Fruit fly (Drosophila melanogaster) whole organism, embryonic: Measurements from ENCODE around the gene CG7582.
A peak's percentile ranks its signal among the peaks of the same experiment; 100 is the strongest.

Experiments used
- ATbp ChIP-seq: fragments of 200-800 bp; sonication (Bioruptor generic); optimal IDR thresholded peaks from 2 replicates; lab custom pipeline; 2017; ENCODE audit warnings: missing biosample characterization, mild to moderate bottlenecking, missing genetic modification characterization, missing genetic modification reagents
- Atf-2 ChIP-seq: fragments of 200-800 bp; sonication (Bioruptor generic); optimal IDR thresholded peaks from 2 replicates; lab custom pipeline; 2016; ENCODE audit warnings: missing biosample characterization, missing genetic modification characterization
- Bgb ChIP-seq: fragments of 200-800 bp; sonication (Bioruptor generic); IDR thresholded peaks from 2 replicates; pipeline ENCODE4 v1.3.6; 2022; ENCODE audit warnings: missing biosample characterization, missing genetic modification characterization; ENCODE audit not compliant: partially characterized antibody
- Blimp-1 ChIP-seq: fragments of 200-800 bp; sonication (Bioruptor generic); optimal IDR thresholded peaks from 3 replicates; lab custom pipeline; 2018; ENCODE audit warnings: missing biosample characterization, missing genetic modification characterization, mild to moderate bottlenecking, moderate library complexity, missing genetic modification reagents
- CG10979 ChIP-seq: fragments of 200-800 bp; sonication (Bioruptor generic); optimal IDR thresholded peaks from 2 replicates; lab custom pipeline; 2018; ENCODE audit warnings: missing biosample characterization, mild to moderate bottlenecking, missing genetic modification characterization, moderate library complexity
- CG11695 ChIP-seq: fragments of 200-800 bp; sonication (Bioruptor generic); IDR thresholded peaks from 3 replicates; pipeline ENCODE4 v1.3.6; 2022; ENCODE audit warnings: missing biosample characterization, missing genetic modification characterization
- CG12769 ChIP-seq: fragments of 200-800 bp; sonication (Bioruptor generic); optimal IDR thresholded peaks from 2 replicates; lab custom pipeline; 2019; ENCODE audit warnings: missing biosample characterization, mild to moderate bottlenecking, missing genetic modification characterization, moderate library complexity
- CG14710 ChIP-seq: fragments of 200-800 bp; sonication (Bioruptor generic); optimal IDR thresholded peaks from 3 replicates; lab custom pipeline; 2019; ENCODE audit warnings: missing biosample characterization, mild to moderate bottlenecking, missing genetic modification characterization, moderate library complexity
- CG16813 ChIP-seq: fragments of 200-800 bp; sonication (Bioruptor generic); IDR thresholded peaks from 3 replicates; pipeline ENCODE4 v1.3.6; 2022; ENCODE audit warnings: missing biosample characterization, missing genetic modification characterization; ENCODE audit not compliant: partially characterized antibody
- CG17361 ChIP-seq: fragments of 200-800 bp; sonication (Bioruptor generic); IDR thresholded peaks from 3 replicates; pipeline ENCODE4 v1.3.6; 2022; ENCODE audit warnings: missing biosample characterization, missing genetic modification characterization
- CG17829 ChIP-seq: fragments of 200-800 bp; optimal IDR thresholded peaks from 2 replicates; lab custom pipeline; 2019; ENCODE audit warnings: missing biosample characterization, mild to moderate bottlenecking, missing genetic modification characterization, moderate library complexity
- CG1792 ChIP-seq: fragments of 200-800 bp; sonication (Bioruptor generic); optimal IDR thresholded peaks from 2 replicates; lab custom pipeline; 2016; ENCODE audit warnings: missing biosample characterization, missing genetic modification characterization
- CG3281 ChIP-seq: fragments of 200-800 bp; sonication (Bioruptor generic); optimal IDR thresholded peaks from 3 replicates; lab custom pipeline; 2017; ENCODE audit warnings: missing biosample characterization, mild to moderate bottlenecking, missing genetic modification characterization
- CG34376 ChIP-seq: fragments of 200-800 bp; sonication (Bioruptor generic); optimal IDR thresholded peaks from 2 replicates; lab custom pipeline; 2018; ENCODE audit warnings: missing biosample characterization, mild to moderate bottlenecking, missing genetic modification characterization
- CG4820 ChIP-seq: fragments of 200-800 bp; sonication (Bioruptor generic); optimal IDR thresholded peaks from 3 replicates; lab custom pipeline; 2016; ENCODE audit warnings: missing biosample characterization, missing genetic modification characterization
- CG5180 ChIP-seq: fragments of 200-800 bp; sonication (Bioruptor generic); optimal IDR thresholded peaks from 3 replicates; lab custom pipeline; 2017; ENCODE audit warnings: missing biosample characterization, missing genetic modification characterization, mild to moderate bottlenecking, moderate library complexity, missing genetic modification reagents
- CG6654 ChIP-seq: fragments of 200-800 bp; sonication (Bioruptor generic); optimal IDR thresholded peaks from 2 replicates; lab custom pipeline; 2017; ENCODE audit warnings: missing biosample characterization, mild to moderate bottlenecking, missing genetic modification characterization
- CG6689 ChIP-seq: fragments of 200-800 bp; sonication (Bioruptor generic); IDR thresholded peaks from 2 replicates; pipeline ENCODE4 v1.3.6; 2022; ENCODE audit warnings: missing biosample characterization, missing genetic modification characterization
- CG6791 ChIP-seq: fragments of 200-800 bp; sonication (Bioruptor generic); IDR thresholded peaks from 3 replicates; pipeline ENCODE4 v1.3.6; 2022; ENCODE audit warnings: missing biosample characterization, missing genetic modification characterization; ENCODE audit not compliant: partially characterized antibody
- CG8281 ChIP-seq: fragments of 200-800 bp; sonication (Bioruptor generic); optimal IDR thresholded peaks from 2 replicates; lab custom pipeline; 2018; ENCODE audit warnings: missing biosample characterization, mild to moderate bottlenecking, missing genetic modification characterization, moderate library complexity
- CG9609 ChIP-seq: fragments of 200-800 bp; sonication (Bioruptor generic); optimal IDR thresholded peaks from 3 replicates; lab custom pipeline; 2016; ENCODE audit warnings: missing biosample characterization, missing genetic modification characterization
- Dip2 ChIP-seq: fragments of 200-800 bp; sonication (Bioruptor generic); IDR thresholded peaks from 2 replicates; pipeline ENCODE4 v1.3.6; 2022; ENCODE audit warnings: missing biosample characterization, missing genetic modification characterization
- Drgx ChIP-seq: fragments of 200-800 bp; sonication (Bioruptor generic); IDR thresholded peaks from 2 replicates; pipeline ENCODE4 v1.3.6; 2022; ENCODE audit warnings: missing biosample characterization, missing genetic modification characterization
- Fer3 ChIP-seq: fragments of 200-800 bp; sonication (Bioruptor generic); optimal IDR thresholded peaks from 2 replicates; lab custom pipeline; 2018; ENCODE audit warnings: missing biosample characterization, mild to moderate bottlenecking, missing genetic modification characterization, moderate library complexity
- H15 ChIP-seq: fragments of 200-800 bp; sonication (Bioruptor generic); IDR thresholded peaks from 3 replicates; pipeline ENCODE4 v1.3.6; 2022; ENCODE audit warnings: missing biosample characterization, missing genetic modification characterization
- HLH3B ChIP-seq: fragments of 200-800 bp; sonication (Bioruptor generic); IDR thresholded peaks from 2 replicates; pipeline ENCODE4 v1.3.6; 2022; ENCODE audit warnings: missing biosample characterization, missing genetic modification characterization
- Opbp ChIP-seq: fragments of 200-800 bp; sonication (Bioruptor generic); IDR thresholded peaks from 3 replicates; pipeline ENCODE4 v1.3.6; 2022; ENCODE audit warnings: missing biosample characterization, missing genetic modification characterization; ENCODE audit not compliant: partially characterized antibody
- Poxn ChIP-seq: fragments of 200-800 bp; sonication (Bioruptor generic); IDR thresholded peaks from 2 replicates; pipeline ENCODE4 v1.3.6; 2022; ENCODE audit warnings: missing biosample characterization, missing genetic modification characterization
- Trl ChIP-seq, 3 experiments: fragments of >200 bp in 2 of 3; fragments of 200-800 bp in 1 of 3; sonication (Bioruptor generic) in 1 of 3; optimal IDR thresholded peaks; 2 replicates in 1 of 3; 3 replicates in 2 of 3; lab custom pipeline; 2016 to 2017; ENCODE audit warnings: missing biosample characterization in 1 of 3, missing genetic modification characterization in 1 of 3
- abd-A ChIP-seq: fragments of 200-800 bp; sonication (Bioruptor generic); optimal IDR thresholded peaks from 3 replicates; lab custom pipeline; 2019; ENCODE audit warnings: missing biosample characterization, mild to moderate bottlenecking, missing genetic modification characterization, moderate library complexity
- cg ChIP-seq: fragments of 200-800 bp; sonication (Bioruptor generic); optimal IDR thresholded peaks from 3 replicates; lab custom pipeline; 2019; ENCODE audit warnings: missing biosample characterization, mild to moderate bottlenecking, missing genetic modification characterization, moderate library complexity
- crc ChIP-seq: fragments of 200-800 bp; sonication (Bioruptor generic); optimal IDR thresholded peaks from 2 replicates; lab custom pipeline; 2016; ENCODE audit warnings: missing biosample characterization, missing genetic modification characterization
- cwo ChIP-seq: fragments of 200-800 bp; sonication (Bioruptor generic); optimal IDR thresholded peaks from 3 replicates; lab custom pipeline; 2017; ENCODE audit warnings: missing biosample characterization, missing genetic modification characterization, mild to moderate bottlenecking, moderate library complexity, missing genetic modification reagents
- da ChIP-seq: fragments of 200-800 bp; sonication (Bioruptor generic); optimal IDR thresholded peaks from 2 replicates; lab custom pipeline; 2016; ENCODE audit warnings: missing biosample characterization, missing genetic modification characterization
- esg ChIP-seq: fragments of 200-800 bp; sonication (Bioruptor generic); conservative IDR thresholded peaks from 2 replicates; pipeline ENCODE4 v1.3.6; 2022; ENCODE audit warnings: missing biosample characterization, missing genetic modification characterization
- gce ChIP-seq: fragments of 200-800 bp; sonication (Bioruptor generic); IDR thresholded peaks from 3 replicates; pipeline ENCODE4 v1.3.6; 2022; ENCODE audit warnings: missing biosample characterization, missing genetic modification characterization
- gcm ChIP-seq: fragments of 200-800 bp; sonication (Bioruptor generic); optimal IDR thresholded peaks from 2 replicates; lab custom pipeline; 2019; ENCODE audit warnings: missing biosample characterization, mild to moderate bottlenecking, missing genetic modification characterization, moderate library complexity
- gcm2 ChIP-seq: fragments of 200-800 bp; sonication (Bioruptor generic); optimal IDR thresholded peaks from 2 replicates; lab custom pipeline; 2016; ENCODE audit warnings: missing biosample characterization, missing genetic modification characterization
- hkb ChIP-seq, 2 experiments: fragments of 200-800 bp in 1 of 2; fragments of >200 bp in 1 of 2; sonication (Bioruptor generic) in 1 of 2; IDR thresholded peaks in 1 of 2; optimal IDR thresholded peaks in 1 of 2; 2 replicates each; pipeline versions ENCODE4 v1.3.6 to Lab custom; 2017 to 2022; ENCODE audit warnings: missing biosample characterization in 1 of 2, missing genetic modification characterization in 1 of 2
- hth ChIP-seq: fragments of >200 bp; optimal IDR thresholded peaks from 2 replicates; lab custom pipeline; 2017; ENCODE audit warnings: inconsistent platforms
- nerfin-2 ChIP-seq: fragments of 200-800 bp; sonication (Bioruptor generic); IDR thresholded peaks from 2 replicates; pipeline ENCODE4 v1.3.6; 2022; ENCODE audit warnings: missing biosample characterization, missing genetic modification characterization; ENCODE audit not compliant: partially characterized antibody
- org-1 ChIP-seq: fragments of 200-800 bp; sonication (Bioruptor generic); optimal IDR thresholded peaks from 2 replicates; lab custom pipeline; 2017; ENCODE audit warnings: missing biosample characterization, missing genetic modification characterization
- pfk ChIP-seq: fragments of 200-800 bp; sonication (Bioruptor generic); optimal IDR thresholded peaks from 2 replicates; lab custom pipeline; 2018; ENCODE audit warnings: missing biosample characterization, mild to moderate bottlenecking, missing genetic modification characterization, moderate library complexity
- prd ChIP-seq, 3 experiments: fragments of >200 bp in 2 of 3; fragments of 200-800 bp in 1 of 3; sonication (Bioruptor generic) in 1 of 3; optimal IDR thresholded peaks in 2 of 3; IDR thresholded peaks in 1 of 3; 2 replicates in 2 of 3; 3 replicates in 1 of 3; pipeline versions ENCODE4 v1.3.6 to Lab custom; 2017 to 2022; ENCODE audit warnings: missing biosample characterization in 1 of 3, missing genetic modification characterization in 1 of 3
- ranshi ChIP-seq: fragments of 200-800 bp; sonication (Bioruptor generic); IDR thresholded peaks from 2 replicates; pipeline ENCODE4 v1.3.6; 2022; ENCODE audit warnings: missing biosample characterization, missing genetic modification characterization
- run ChIP-seq: fragments of 200-800 bp; sonication (Bioruptor generic); optimal IDR thresholded peaks from 3 replicates; lab custom pipeline; 2018; ENCODE audit warnings: missing biosample characterization, mild to moderate bottlenecking, missing genetic modification characterization
- sima ChIP-seq: fragments of 200-800 bp; sonication (Bioruptor generic); optimal IDR thresholded peaks from 2 replicates; lab custom pipeline; 2016; ENCODE audit warnings: missing biosample characterization, missing genetic modification characterization
- vfl ChIP-seq: fragments of 200-800 bp; sonication (Bioruptor generic); optimal IDR thresholded peaks from 2 replicates; lab custom pipeline; 2016; ENCODE audit warnings: missing biosample characterization, missing genetic modification characterization
- zen ChIP-seq: fragments of 200-800 bp; sonication (Bioruptor generic); optimal IDR thresholded peaks from 3 replicates; lab custom pipeline; 2018; ENCODE audit warnings: missing biosample characterization, mild to moderate bottlenecking, missing genetic modification characterization, moderate library complexity

Gene CG7582

dm6 chr3R:29682152-29682600 is at the start of gene CG7582, which contains the start of gene Gycalpha99B:
CG7582 (minus strand) TSS chr3R:29682278.
Gycalpha99B (plus strand) TSS chr3R:29682503.
- TF ChIP-seq CG4820 (GFP tag; lab: Kevin White, UChicago) = no peak
- no peak; the same call in 1 of the 2 replicates for TF ChIP-seq Bgb (GFP tag; lab: Robert Waterston, UW)
- no peak for TF ChIP-seq zen
- no peak for TF ChIP-seq CG3281 (GFP tag; lab: Kevin White, UChicago)
- no peak for TF ChIP-seq hkb (optimal IDR thresholded peaks at IDR 0.05; lab: Kevin White, UChicago)
- TF ChIP-seq hkb (GFP tag; IDR thresholded peaks at IDR 0.05; lab: Robert Waterston, UW) = no peak
- no peak for TF ChIP-seq gce (GFP tag; lab: Robert Waterston, UW)
- TF ChIP-seq gcm (GFP tag; lab: Kevin White, UChicago) = no peak
- TF ChIP-seq Opbp (GFP tag; lab: Robert Waterston, UW) = no peak
- no peak for TF ChIP-seq Poxn
- TF ChIP-seq ATbp (GFP tag; lab: Kevin White, UChicago) = no peak
- TF ChIP-seq cg (GFP tag; lab: Kevin White, UChicago) = peak; percentile 48
- no peak for TF ChIP-seq prd (optimal IDR thresholded peaks at IDR 0.05; lab: Kevin White, UChicago)
- no peak for TF ChIP-seq prd (GFP tag; IDR thresholded peaks at IDR 0.05; lab: Robert Waterston, UW)
- TF ChIP-seq gcm2 = no peak
- peak; percentile 99 for TF ChIP-seq Blimp-1 (GFP tag; lab: Kevin White, UChicago)
- no peak for TF ChIP-seq CG5180
- no peak for TF ChIP-seq CG14710 (tag; lab: Kevin White, UChicago)
- no peak for TF ChIP-seq sima (GFP tag; lab: Kevin White, UChicago)
- peak; percentile 24 for TF ChIP-seq abd-A (tag; lab: Kevin White, UChicago)
- no peak for TF ChIP-seq CG11695 (GFP tag; lab: Robert Waterston, UW)
- TF ChIP-seq esg (GFP tag; lab: Robert Waterston, UW) = no peak
- no peak for TF ChIP-seq HLH3B (GFP tag; lab: Robert Waterston, UW)
- no peak for TF ChIP-seq CG9609 (GFP tag; lab: Kevin White, UChicago)
- TF ChIP-seq H15 (GFP tag; lab: Robert Waterston, UW) = no peak
- peak; percentile 87 to 89 for TF ChIP-seq Trl (optimal IDR thresholded peaks at IDR 0.05; lab: Kevin White, UChicago)
- TF ChIP-seq Trl (GFP tag; optimal IDR thresholded peaks at IDR 0.05; lab: Kevin White, UChicago) = no peak
- TF ChIP-seq crc (GFP tag; lab: Kevin White, UChicago) = no peak
- TF ChIP-seq vfl = no peak
- peak; percentile 82 for TF ChIP-seq CG6689
- no peak for TF ChIP-seq Fer3 (tag; lab: Kevin White, UChicago)
- no peak for TF ChIP-seq CG6654 (GFP tag; lab: Kevin White, UChicago)
- TF ChIP-seq CG1792 (GFP tag; lab: Kevin White, UChicago) = no peak
- TF ChIP-seq CG10979 (tag; lab: Kevin White, UChicago) = no peak
- TF ChIP-seq Dip2 (GFP tag; lab: Robert Waterston, UW) = no peak
- no peak for TF ChIP-seq CG8281 (tag; lab: Kevin White, UChicago)
- TF ChIP-seq Drgx (GFP tag; lab: Robert Waterston, UW) = peak; percentile 38; the same call in 1 of the 2 replicates
- no peak for TF ChIP-seq cwo (GFP tag; lab: Kevin White, UChicago)
- no peak for TF ChIP-seq run (tag; lab: Kevin White, UChicago)
- TF ChIP-seq CG17829 = no peak
- no peak for TF ChIP-seq Atf-2 (GFP tag; lab: Kevin White, UChicago)
- TF ChIP-seq hth (lab: Kevin White, UChicago) = no peak
- TF ChIP-seq pfk (GFP tag; lab: Kevin White, UChicago) = no peak
- TF ChIP-seq CG12769 (tag; lab: Kevin White, UChicago) = peak; percentile 41
- TF ChIP-seq CG34376 (GFP tag; lab: Kevin White, UChicago) = peak; percentile 3
- no peak for TF ChIP-seq CG6791
- peak; percentile 11; the same call in 1 of the 2 replicates for TF ChIP-seq nerfin-2 (GFP tag; lab: Robert Waterston, UW)
- TF ChIP-seq CG17361 (GFP tag; lab: Robert Waterston, UW) = no peak
- TF ChIP-seq CG16813 = no peak
- no peak for TF ChIP-seq ranshi (GFP tag; lab: Robert Waterston, UW)
- TF ChIP-seq org-1 (GFP tag; lab: Kevin White, UChicago) = no peak
- TF ChIP-seq da (GFP tag; lab: Kevin White, UChicago) = no peak
